Worm (Caenorhabditis elegans) whole organism, mixed stage, embryonic: ENCODE measurements around the gene srsx-35.
A peak's percentile ranks its signal among the peaks of the same experiment; 100 is the strongest.

ENCODE experiments used
- M03D4.4 ChIP-seq: sonication (generic microtip); optimal IDR thresholded peaks from 2 replicates; lab custom pipeline; 2017; ENCODE audit warnings: mild to moderate bottlenecking, missing genetic modification characterization, missing compliant biosample characterization
- bed-3 ChIP-seq: fragments of 200-800 bp; sonication (Bioruptor generic); optimal IDR thresholded peaks from 3 replicates; lab custom pipeline; 2018; ENCODE audit warnings: mild to moderate bottlenecking, missing genetic modification characterization, moderate library complexity, missing compliant biosample characterization
- ceh-39 ChIP-seq: fragments of 150-350 bp; optimal IDR thresholded peaks from 2 replicates; lab custom pipeline; 2014; ENCODE audit warnings: missing biosample characterization, missing genetic modification characterization
- ceh-43 ChIP-seq: fragments of 200-800 bp; sonication (Bioruptor generic); optimal IDR thresholded peaks from 2 replicates; lab custom pipeline; 2018; ENCODE audit warnings: mild to moderate bottlenecking, missing genetic modification characterization, moderate library complexity, missing compliant biosample characterization
- ceh-83 ChIP-seq: fragments of 200-800 bp; sonication (Bioruptor generic); optimal IDR thresholded peaks from 2 replicates; lab custom pipeline; 2018; ENCODE audit warnings: mild to moderate bottlenecking, missing genetic modification characterization, missing compliant biosample characterization
- ces-1 ChIP-seq: fragments of 150-350 bp; optimal IDR thresholded peaks from 2 replicates; lab custom pipeline; 2014; ENCODE audit warnings: missing biosample characterization, missing genetic modification reagents, missing genetic modification characterization
- cnd-1 ChIP-seq: fragments of 200-800 bp; sonication (Bioruptor generic); optimal IDR thresholded peaks from 2 replicates; lab custom pipeline; 2018; ENCODE audit warnings: mild to moderate bottlenecking, missing genetic modification characterization, missing compliant biosample characterization
- drap-1 ChIP-seq: fragments of 200-800 bp; sonication (Bioruptor generic); optimal IDR thresholded peaks from 3 replicates; lab custom pipeline; 2018; ENCODE audit warnings: mild to moderate bottlenecking, missing genetic modification characterization, missing compliant biosample characterization
- elt-1 ChIP-seq: sonication (generic microtip); optimal IDR thresholded peaks from 2 replicates; lab custom pipeline; 2017; ENCODE audit warnings: missing genetic modification characterization, mild to moderate bottlenecking, missing compliant biosample characterization, antibody characterized with exemption, moderate library complexity, borderline replicate concordance; ENCODE audit not compliant: insufficient read depth
- elt-3 ChIP-seq: fragments of 150-350 bp; optimal IDR thresholded peaks from 2 replicates; lab custom pipeline; 2014; ENCODE audit warnings: missing biosample characterization, missing genetic modification characterization
- flh-1 ChIP-seq: fragments of 200-800 bp; sonication (Bioruptor generic); optimal IDR thresholded peaks from 2 replicates; lab custom pipeline; 2018; ENCODE audit warnings: mild to moderate bottlenecking, missing genetic modification characterization, moderate library complexity, missing compliant biosample characterization
- ham-2 ChIP-seq: fragments of 200-800 bp; sonication (Bioruptor generic); optimal IDR thresholded peaks from 2 replicates; lab custom pipeline; 2018; ENCODE audit warnings: mild to moderate bottlenecking, missing genetic modification characterization, missing compliant biosample characterization
- hlh-1 ChIP-seq: fragments of 150-350 bp; optimal IDR thresholded peaks from 2 replicates; lab custom pipeline; 2014; ENCODE audit warnings: missing biosample characterization, missing genetic modification reagents, missing genetic modification characterization
- lin-13 ChIP-seq: fragments of 150-350 bp; optimal IDR thresholded peaks from 2 replicates; lab custom pipeline; 2014; ENCODE audit warnings: missing biosample characterization, missing genetic modification characterization
- lin-32 ChIP-seq: fragments of 200-800 bp; sonication (Bioruptor generic); optimal IDR thresholded peaks from 2 replicates; lab custom pipeline; 2018; ENCODE audit warnings: mild to moderate bottlenecking, missing genetic modification characterization, missing compliant biosample characterization
- lsy-2 ChIP-seq: fragments of 150-350 bp; optimal IDR thresholded peaks from 2 replicates; lab custom pipeline; 2014; ENCODE audit warnings: missing biosample characterization, missing genetic modification characterization
- mep-1 ChIP-seq: fragments of 150-350 bp; optimal IDR thresholded peaks from 2 replicates; lab custom pipeline; 2017; ENCODE audit warnings: missing biosample characterization, missing genetic modification reagents, missing genetic modification characterization, inconsistent platforms
- mls-2 ChIP-seq: sonication (generic microtip); optimal IDR thresholded peaks from 2 replicates; lab custom pipeline; 2016; ENCODE audit warnings: mild to moderate bottlenecking, missing genetic modification characterization, moderate library complexity, missing compliant biosample characterization
- nhr-12 ChIP-seq: fragments of 150-350 bp; optimal IDR thresholded peaks from 2 replicates; lab custom pipeline; 2014; ENCODE audit warnings: missing biosample characterization, missing genetic modification characterization
- nhr-2 ChIP-seq: fragments of 150-350 bp; optimal IDR thresholded peaks from 2 replicates; lab custom pipeline; 2014; ENCODE audit warnings: missing biosample characterization, missing genetic modification characterization
- nhr-237 ChIP-seq: fragments of 150-350 bp; optimal IDR thresholded peaks from 2 replicates; lab custom pipeline; 2014; ENCODE audit warnings: missing biosample characterization, missing genetic modification characterization
- nhr-28 ChIP-seq: fragments of 150-350 bp; optimal IDR thresholded peaks from 2 replicates; lab custom pipeline; 2014; ENCODE audit warnings: missing biosample characterization, missing genetic modification characterization
- nhr-76 ChIP-seq: sonication (generic microtip); optimal IDR thresholded peaks from 2 replicates; lab custom pipeline; 2017; ENCODE audit warnings: missing biosample characterization, missing genetic modification characterization
- pha-4 ChIP-seq: fragments of 150-350 bp; optimal IDR thresholded peaks from 2 replicates; lab custom pipeline; 2018; ENCODE audit warnings: missing biosample characterization, missing genetic modification reagents, missing genetic modification characterization
- sem-2 ChIP-seq: fragments of 200-800 bp; sonication (Bioruptor generic); optimal IDR thresholded peaks from 2 replicates; lab custom pipeline; 2018; ENCODE audit warnings: mild to moderate bottlenecking, missing genetic modification characterization, missing compliant biosample characterization
- snpc-4 ChIP-seq: fragments of 150-350 bp; optimal IDR thresholded peaks from 2 replicates; lab custom pipeline; 2014; ENCODE audit warnings: missing biosample characterization, missing genetic modification characterization
- sptf-1 ChIP-seq: sonication (generic microtip); optimal IDR thresholded peaks from 2 replicates; lab custom pipeline; 2017; ENCODE audit warnings: mild to moderate bottlenecking, missing genetic modification characterization, moderate library complexity, missing compliant biosample characterization
- tbx-8 ChIP-seq: fragments of 200-800 bp; sonication (Bioruptor generic); optimal IDR thresholded peaks from 2 replicates; lab custom pipeline; 2018; ENCODE audit warnings: mild to moderate bottlenecking, missing genetic modification characterization, moderate library complexity, missing compliant biosample characterization
- unc-120 ChIP-seq: sonication (generic microtip); optimal IDR thresholded peaks from 2 replicates; lab custom pipeline; 2017; ENCODE audit warnings: missing genetic modification characterization, missing compliant biosample characterization; ENCODE audit not compliant: poor library complexity, severe bottlenecking
- unc-39 ChIP-seq: fragments of 150-350 bp; optimal IDR thresholded peaks from 2 replicates; lab custom pipeline; 2014; ENCODE audit warnings: missing biosample characterization, missing genetic modification characterization
- unc-62 ChIP-seq: fragments of 150-350 bp; optimal IDR thresholded peaks from 2 replicates; lab custom pipeline; 2014; ENCODE audit warnings: missing biosample characterization, missing genetic modification reagents, missing genetic modification characterization
- ztf-11 ChIP-seq: fragments of 150-350 bp; optimal IDR thresholded peaks from 2 replicates; lab custom pipeline; 2014; ENCODE audit warnings: missing biosample characterization, missing genetic modification characterization

The srsx-35 gene

ce11 chrV:20698266-20698665 is 17.0 kb downstream of the srsx-35 start, which contains the start of gene F53F8.7:
Gene F53F8.7 (minus strand): TSS chrV:20698366.
- no peak for TF ChIP-seq ces-1
- no peak for TF ChIP-seq lsy-2 (tag; lab: Kevin White, UChicago)
- no peak for TF ChIP-seq elt-3
- TF ChIP-seq ceh-83 (GFP tag; lab: Kevin White, UChicago): no peak
- no peak for TF ChIP-seq ztf-11 (tag; lab: Kevin White, UChicago)
- no peak for TF ChIP-seq nhr-76
- no peak for TF ChIP-seq elt-1 (tag; lab: Kevin White, UChicago)
- TF ChIP-seq nhr-28: no peak
- TF ChIP-seq tbx-8: no peak
- no peak for TF ChIP-seq drap-1 (GFP tag; lab: Kevin White, UChicago)
- no peak for TF ChIP-seq flh-1 (GFP tag; lab: Kevin White, UChicago)
- no peak for TF ChIP-seq nhr-12 (tag; lab: Kevin White, UChicago)
- no peak for TF ChIP-seq M03D4.4 (tag; lab: Kevin White, UChicago)
- no peak for TF ChIP-seq pha-4 (tag; lab: Kevin White, UChicago)
- TF ChIP-seq ceh-43 (GFP tag; lab: Kevin White, UChicago): no peak
- TF ChIP-seq lin-32 (GFP tag; lab: Kevin White, UChicago): no peak
- no peak for TF ChIP-seq unc-39 (tag; lab: Kevin White, UChicago)
- no peak for TF ChIP-seq snpc-4 (tag; lab: Kevin White, UChicago)
- TF ChIP-seq cnd-1: no peak
- no peak for TF ChIP-seq ceh-39 (tag; lab: Kevin White, UChicago)

- TF ChIP-seq nhr-237 (tag; lab: Kevin White, UChicago) (no peak), cnd-1 (no peak), mep-1 (no peak), sptf-1 (no peak), elt-3 (no peak), pha-4 (tag; lab: Kevin White, UChicago) (peak; percentile 4), tbx-8 (no peak), unc-39 (tag; lab: Kevin White, UChicago) (no peak), lin-32 (GFP tag; lab: Kevin White, UChicago) (no peak), ham-2 (GFP tag; lab: Kevin White, UChicago) (no peak), unc-120 (no peak), nhr-28 (no peak), bed-3 (GFP tag; lab: Kevin White, UChicago) (no peak), drap-1 (GFP tag; lab: Kevin White, UChicago) (no peak), lsy-2 (tag; lab: Kevin White, UChicago) (peak; percentile 53), nhr-2 (tag; lab: Kevin White, UChicago) (no peak), ceh-39 (tag; lab: Kevin White, UChicago) (no peak), ceh-83 (GFP tag; lab: Kevin White, UChicago) (no peak), snpc-4 (tag; lab: Kevin White, UChicago) (no peak), lin-13 (peak; percentile 38), ceh-43 (GFP tag; lab: Kevin White, UChicago) (no peak), ces-1 (peak; percentile 94)
- TF ChIP-seq, all 35 proteins: peak for 4
Observed at ce11 chrV:20703998-20704572, 22.9 kb downstream of the srsx-35 start, which contains the start of the genes F53F8.5 and F53F8.6. Gene F53F8.5 (minus strand): TSS chrV:20704049. Gene F53F8.6 (plus strand): TSS chrV:20704227.

ce11 chrV:20710156-20710555 is 28.9 kb downstream of the srsx-35 start:
- no peak for TF ChIP-seq lin-13
- peak; percentile 8 for TF ChIP-seq ces-1

ce11 chrV:20710642-20711041 is 29.4 kb downstream of the srsx-35 start:
- no peak for TF ChIP-seq nhr-12 (tag; lab: Kevin White, UChicago)
- TF ChIP-seq nhr-2 (tag; lab: Kevin White, UChicago): no peak
- TF ChIP-seq sem-2 (GFP tag; lab: Kevin White, UChicago): no peak
- no peak for TF ChIP-seq cnd-1
- no peak for TF ChIP-seq ces-1
- no peak for TF ChIP-seq tbx-8
- no peak for TF ChIP-seq nhr-28
- no peak for TF ChIP-seq mep-1
- TF ChIP-seq unc-62 (GFP tag; lab: Kevin White, UChicago): no peak
- no peak for TF ChIP-seq flh-1 (GFP tag; lab: Kevin White, UChicago)
- TF ChIP-seq M03D4.4 (tag; lab: Kevin White, UChicago): no peak
- no peak for TF ChIP-seq unc-39 (tag; lab: Kevin White, UChicago)
- TF ChIP-seq pha-4 (tag; lab: Kevin White, UChicago): no peak
- no peak for TF ChIP-seq ham-2 (GFP tag; lab: Kevin White, UChicago)
- TF ChIP-seq nhr-76: no peak

ce11 chrV:20711733-20712132 is 30.5 kb downstream of the srsx-35 start:
- peak; percentile 43 for TF ChIP-seq mls-2 (tag; lab: Kevin White, UChicago)
- TF ChIP-seq drap-1 (GFP tag; lab: Kevin White, UChicago): peak; percentile 37
- peak; percentile 67 for TF ChIP-seq lin-32 (GFP tag; lab: Kevin White, UChicago)
- peak; percentile 31 for TF ChIP-seq mep-1
- TF ChIP-seq unc-39 (tag; lab: Kevin White, UChicago): no peak
- TF ChIP-seq unc-120: peak; percentile 53
- peak; percentile 93 for TF ChIP-seq ces-1
- TF ChIP-seq hlh-1 (tag; lab: Kevin White, UChicago): peak; percentile 94
- no peak for TF ChIP-seq bed-3 (GFP tag; lab: Kevin White, UChicago)
- TF ChIP-seq sptf-1: no peak
- TF ChIP-seq unc-62 (GFP tag; lab: Kevin White, UChicago): peak; percentile 76
- TF ChIP-seq cnd-1: peak; percentile 96
- no peak for TF ChIP-seq ceh-39 (tag; lab: Kevin White, UChicago)
- peak; percentile 0 for TF ChIP-seq nhr-237 (tag; lab: Kevin White, UChicago)
